Fruit fly (Drosophila melanogaster) whole organism, embryonic: ENCODE data around the gene CG5071.

Source experiments
- CG17186 ChIP-seq: fragments of 200-800 bp; sonication (Bioruptor generic); optimal IDR thresholded peaks from 3 replicates; lab custom pipeline; 2017; ENCODE audit warnings: missing biosample characterization, missing genetic modification reagents, missing genetic modification characterization
- CG18262 ChIP-seq: fragments of 200-800 bp; optimal IDR thresholded peaks from 3 replicates; lab custom pipeline; 2019; ENCODE audit warnings: missing biosample characterization, mild to moderate bottlenecking, missing genetic modification characterization, moderate library complexity
- CG5180 ChIP-seq: fragments of 200-800 bp; sonication (Bioruptor generic); optimal IDR thresholded peaks from 3 replicates; lab custom pipeline; 2017; ENCODE audit warnings: missing biosample characterization, missing genetic modification characterization, mild to moderate bottlenecking, moderate library complexity, missing genetic modification reagents
- nau ChIP-seq: fragments of 200-800 bp; sonication (Bioruptor generic); optimal IDR thresholded peaks from 3 replicates; lab custom pipeline; 2017; ENCODE audit warnings: missing biosample characterization, mild to moderate bottlenecking, missing genetic modification characterization, missing genetic modification reagents
- tio ChIP-seq: fragments of 200-800 bp; sonication (Bioruptor generic); optimal IDR thresholded peaks from 2 replicates; lab custom pipeline; 2017; ENCODE audit warnings: missing biosample characterization, missing genetic modification characterization, inconsistent platforms

DNA sequence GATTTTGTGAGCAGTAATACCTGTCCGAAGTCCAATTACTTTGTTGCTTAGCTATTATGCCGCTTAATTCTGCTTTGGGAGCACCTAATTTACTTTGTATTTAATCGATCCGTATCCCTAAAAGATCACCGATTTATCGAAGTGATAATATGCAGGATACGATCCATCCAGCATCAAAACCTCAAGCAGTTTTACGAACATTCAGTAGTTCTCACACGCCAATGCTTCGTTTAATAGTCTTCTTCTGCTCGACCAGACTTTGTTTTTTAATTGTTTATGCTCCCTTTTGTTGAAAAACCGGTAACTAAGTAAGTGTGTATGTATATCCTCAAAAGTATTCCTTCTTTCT, 30.0 kb downstream of the CG5071 start:
- TF ChIP-seq CG5180 (no peak), nau (GFP tag; lab: Kevin White, UChicago) (no peak), CG18262 (peak; percentile 1), tio (GFP tag; lab: Kevin White, UChicago) (no peak), CG17186 (GFP tag; lab: Kevin White, UChicago) (no peak)
